Fruit fly (Drosophila melanogaster): ENCODE measurements around the gene mthl2.
A peak's percentile ranks its signal among the peaks of the same experiment; 100 is the strongest.

Gene mthl2

DNA sequence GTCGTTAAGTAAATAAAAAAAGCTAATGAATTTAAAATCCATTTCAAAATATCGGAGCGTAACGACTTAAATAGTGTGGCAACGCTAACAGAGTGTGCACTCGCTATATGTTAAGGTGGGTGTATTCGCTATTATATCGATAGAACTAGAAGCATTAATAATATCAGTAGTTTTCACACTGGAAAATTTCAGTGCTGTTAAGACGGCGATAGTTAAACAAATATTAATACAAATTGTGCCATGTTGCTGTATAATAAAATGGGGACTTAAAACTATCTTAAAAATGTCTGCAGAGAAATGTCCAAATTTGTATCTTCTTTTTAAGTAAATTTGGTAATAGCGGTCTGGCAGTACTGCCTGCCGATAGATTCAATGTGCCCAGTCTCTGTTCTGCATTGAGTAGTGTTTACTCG is 21.3 kb upstream of the mthl2 start (continued):
- TF ChIP-seq CG8632 (GFP tag; optimal IDR thresholded peaks at IDR 0.05) (peak; percentile 53), Eip93F (GFP tag; optimal IDR thresholded peaks at IDR 0.05) (no peak), dac (GFP tag; optimal IDR thresholded peaks at IDR 0.05) (no peak), fd59A (GFP tag; optimal IDR thresholded peaks at IDR 0.05) (peak; percentile 52), CG3919 (GFP tag; optimal IDR thresholded peaks at IDR 0.05) (no peak), CG6163 (GFP tag; IDR thresholded peaks at IDR 0.05) (peak; percentile 92), CG15336 (GFP tag; IDR thresholded peaks at IDR 0.05) (peak; percentile 60), Lpt (GFP tag; optimal IDR thresholded peaks at IDR 0.05) (peak; percentile 51), spab (GFP tag; optimal IDR thresholded peaks at IDR 0.05) (no peak)

DNA sequence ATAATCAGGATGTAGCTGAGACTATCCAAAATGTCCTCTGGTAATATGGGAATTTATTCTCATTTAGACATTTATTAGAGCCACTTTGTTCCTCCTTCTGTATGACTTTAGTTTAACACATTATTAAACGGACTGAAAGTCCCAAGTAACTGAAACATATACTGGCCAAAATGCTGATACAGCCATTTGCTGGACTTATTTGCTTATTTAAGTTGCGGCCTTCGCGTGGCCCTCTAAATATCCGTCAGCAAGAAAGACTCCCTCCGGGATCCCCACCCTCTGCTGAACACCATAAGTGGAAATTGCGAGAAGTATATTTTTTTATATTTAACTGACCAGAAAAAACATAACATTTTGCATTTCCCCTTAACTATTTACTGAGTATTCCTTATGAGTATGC is 12.2 kb upstream of the mthl2 start, which contains the start of gene spo:
Gene spo, minus strand, starts transcription at position 135 of the 400 bp plus-strand sequence.
- TF ChIP-seq OdsH (GFP tag; optimal IDR thresholded peaks at IDR 0.05) = no peak
- TF ChIP-seq CG6854 (GFP tag; optimal IDR thresholded peaks at IDR 0.05) = no peak
- no peak for TF ChIP-seq Hr4 (GFP tag; optimal IDR thresholded peaks at IDR 0.05)
- no peak for TF ChIP-seq svp (GFP tag)
- no peak for TF ChIP-seq fd85E (GFP tag; optimal IDR thresholded peaks at IDR 0.05)

- no peak for TF ChIP-seq dac (GFP tag; optimal IDR thresholded peaks at IDR 0.05)
- no peak for TF ChIP-seq CG31627 (GFP tag; optimal IDR thresholded peaks at IDR 0.05)
- no peak for TF ChIP-seq pdm3 (GFP tag; optimal IDR thresholded peaks at IDR 0.05)
- TF ChIP-seq CG4318 (GFP tag; optimal IDR thresholded peaks at IDR 0.05) = no peak
- TF ChIP-seq svp (GFP tag) = no peak
- TF ChIP-seq Met (GFP tag; optimal IDR thresholded peaks at IDR 0.05) = no peak
- TF ChIP-seq vri (GFP tag; optimal IDR thresholded peaks at IDR 0.05) = no peak
- TF ChIP-seq CG9139 (GFP tag; optimal IDR thresholded peaks at IDR 0.05) = no peak
- no peak for TF ChIP-seq Lpt (GFP tag; optimal IDR thresholded peaks at IDR 0.05)
- TF ChIP-seq CG11294 (GFP tag; IDR thresholded peaks at IDR 0.05) = no peak
- TF ChIP-seq Hr38 (GFP tag; optimal IDR thresholded peaks at IDR 0.05) = no peak
- no peak for TF ChIP-seq CG11762 (GFP tag; optimal IDR thresholded peaks at IDR 0.05; ENCODE audit: insufficient read depth)
- TF ChIP-seq fkh (GFP tag; optimal IDR thresholded peaks at IDR 0.05) = no peak
- no peak for TF ChIP-seq CG16779 (tag; optimal IDR thresholded peaks at IDR 0.05)
- TF ChIP-seq CG3919 (GFP tag; optimal IDR thresholded peaks at IDR 0.05) = no peak
- no peak for TF ChIP-seq Ets96B (tag; optimal IDR thresholded peaks at IDR 0.05)
Measured at dm6 chr3L:5594163-5594715, 10.4 kb upstream of the mthl2 start.

DNA sequence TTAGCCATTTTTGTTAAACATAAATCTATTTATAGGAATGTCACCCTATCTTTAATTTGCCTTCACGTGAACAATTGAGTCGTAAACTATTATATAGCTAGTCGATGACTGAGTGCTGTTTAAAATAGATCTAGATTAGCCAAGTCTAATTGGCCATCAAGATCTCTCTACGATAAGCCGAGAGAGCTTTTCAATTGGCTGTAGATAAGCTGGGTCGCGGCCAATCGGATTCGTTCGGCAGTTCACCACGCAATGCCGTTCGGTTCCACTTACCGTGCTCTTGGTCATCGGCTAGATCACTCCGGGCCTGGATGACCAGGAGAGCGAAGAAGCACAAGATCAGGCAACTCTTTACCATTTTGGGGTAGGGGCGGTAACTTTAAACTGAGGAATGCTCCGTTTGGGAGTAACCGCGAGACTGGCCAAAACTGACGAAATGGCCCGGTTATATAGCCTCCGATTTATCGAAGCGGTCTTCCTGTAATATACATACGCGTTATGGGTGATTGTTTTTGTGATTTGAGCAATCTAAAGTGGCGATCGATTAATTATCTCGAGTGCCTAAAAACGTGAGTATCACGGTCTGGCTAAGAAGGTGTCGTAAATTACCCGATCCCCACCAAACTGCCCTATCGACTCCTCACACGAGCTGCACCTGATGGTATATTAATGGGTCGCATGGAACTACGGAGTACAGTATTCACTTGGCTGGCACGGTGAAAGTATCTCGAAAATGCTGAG is 9.6 kb upstream of the mthl2 start, which contains the start of the genes Alp10 and Alp9:
Gene Alp10, minus strand, starts transcription at position 420 of the 741 bp plus-strand sequence.
Gene Alp9, plus strand, starts transcription at position 690 of the 741 bp plus-strand sequence.
- no peak for TF ChIP-seq fkh (GFP tag; optimal IDR thresholded peaks at IDR 0.05)

- TF ChIP-seq Ets21C (GFP tag; optimal IDR thresholded peaks at IDR 0.05) = no peak
- TF ChIP-seq fd85E (GFP tag; optimal IDR thresholded peaks at IDR 0.05) = no peak
- TF ChIP-seq Lpt (GFP tag; optimal IDR thresholded peaks at IDR 0.05) = no peak
Measured at dm6 chr3L:5599592-5599991, 5.0 kb upstream of the mthl2 start, which contains the start of gene CG10591. TSS of gene CG10591 (minus strand) at chr3L:5599692.

dm6 chr3L:5603860-5604415 is 652 bp upstream of the mthl2 start, which contains the start of gene TM9SF3:
TSS of gene TM9SF3 (minus strand) at chr3L:5603979.
- no peak for TF ChIP-seq Ets96B (tag; optimal IDR thresholded peaks at IDR 0.05)
- TF ChIP-seq esn (GFP tag; optimal IDR thresholded peaks at IDR 0.05) = peak; percentile 14
- no peak for TF ChIP-seq fd85E (GFP tag; optimal IDR thresholded peaks at IDR 0.05)
- no peak for TF ChIP-seq CG11294 (GFP tag; IDR thresholded peaks at IDR 0.05)
- no peak for TF ChIP-seq CG15336 (GFP tag; IDR thresholded peaks at IDR 0.05)
- no peak for TF ChIP-seq Eip78C (GFP tag)
- peak; percentile 23 for TF ChIP-seq CG31627 (GFP tag; optimal IDR thresholded peaks at IDR 0.05)
- TF ChIP-seq CG6276 (GFP tag; optimal IDR thresholded peaks at IDR 0.05) = no peak
- no peak for TF ChIP-seq ss (GFP tag; optimal IDR thresholded peaks at IDR 0.05)
- TF ChIP-seq CG3919 (GFP tag; optimal IDR thresholded peaks at IDR 0.05) = no peak
- no peak for TF ChIP-seq CG11762 (GFP tag; optimal IDR thresholded peaks at IDR 0.05; ENCODE audit: insufficient read depth)
- no peak for TF ChIP-seq Blimp-1 (GFP tag; optimal IDR thresholded peaks at IDR 0.05)
- TF ChIP-seq Smox (GFP tag; optimal IDR thresholded peaks at IDR 0.05) = no peak
- TF ChIP-seq CG34406 (GFP tag; optimal IDR thresholded peaks at IDR 0.05) = no peak
- peak; percentile 22 for TF ChIP-seq Hr39 (GFP tag; optimal IDR thresholded peaks at IDR 0.05)
- peak; percentile 21 for TF ChIP-seq CG10631 (GFP tag; optimal IDR thresholded peaks at IDR 0.05)
- peak; percentile 5 for TF ChIP-seq Eip93F (GFP tag; optimal IDR thresholded peaks at IDR 0.05)
